Worm (Caenorhabditis elegans) whole organism, L4/young adult: Measurements from ENCODE around the gene B0410.3.

ENCODE experiments used
- W03F9.2 ChIP-seq: fragments of 150-350 bp; optimal IDR thresholded peaks from 2 replicates; lab custom pipeline; 2014; ENCODE audit warnings: missing biosample characterization, missing genetic modification characterization
- dao-5 ChIP-seq: sonication (generic microtip); optimal IDR thresholded peaks from 2 replicates; lab custom pipeline; 2016; ENCODE audit warnings: missing genotype, missing genetic modification characterization, moderate library complexity, missing compliant biosample characterization

DNA sequence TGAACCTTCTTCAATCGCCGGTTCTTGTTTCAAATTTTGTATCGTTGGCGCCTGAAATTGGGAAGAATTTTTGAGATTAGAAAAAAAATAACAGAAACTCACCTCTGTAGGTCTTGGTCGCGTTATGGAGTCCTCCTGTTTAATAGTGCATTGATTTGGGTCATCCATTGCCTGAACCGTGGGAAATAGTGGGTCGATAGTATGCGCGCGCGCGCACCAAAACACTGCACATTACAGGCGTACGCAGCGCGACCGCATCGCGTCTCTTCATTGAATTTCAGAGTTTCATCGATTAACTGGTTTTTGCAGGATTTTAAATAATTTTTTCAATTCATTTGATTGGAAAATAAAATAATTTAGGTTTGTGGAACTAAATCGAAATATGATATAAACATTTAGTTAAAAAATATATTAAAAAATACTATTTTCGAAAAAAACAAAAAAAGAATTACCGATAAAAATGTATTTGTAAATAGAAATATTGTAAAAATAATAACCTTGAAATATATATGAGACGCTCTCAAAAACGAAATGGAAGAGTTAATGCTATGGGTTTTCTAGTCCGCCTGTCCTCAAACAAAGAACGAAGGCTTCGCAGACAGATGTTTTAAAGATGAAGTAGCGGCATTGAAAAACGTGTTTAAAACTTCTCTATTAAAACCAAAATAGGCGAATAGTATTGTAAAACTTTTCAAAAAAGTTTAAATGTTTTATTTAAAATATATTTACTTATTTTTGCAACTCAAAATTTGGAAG lies 34.0 kb downstream of the B0410.3 start, which contains the start of gene tra-4:
- TF ChIP-seq W03F9.2 (tag; lab: Kevin White, UChicago) (peak; percentile 60), dao-5 (no peak)
